Fruit fly (Drosophila melanogaster): Measurements from ENCODE around the gene RpS14a.
A peak's percentile ranks its signal among the peaks of the same experiment; 100 is the strongest.

Gene RpS14a

dm6 chrX:7978027-7978426 lies 44.5 kb downstream of the RpS14a start:
- TF ChIP-seq CG4496 (GFP tag; IDR thresholded peaks at IDR 0.05) = peak; percentile 32; the same call in 2 of the 3 replicates
- TF ChIP-seq rn (GFP tag; IDR thresholded peaks at IDR 0.05) = no peak
- peak; percentile 39 for TF ChIP-seq CG9948 (tag; optimal IDR thresholded peaks at IDR 0.05)
- TF ChIP-seq CG8301 (tag; optimal IDR thresholded peaks at IDR 0.05) = peak; percentile 61
- TF ChIP-seq CG8159 (tag; optimal IDR thresholded peaks at IDR 0.05) = peak; percentile 40
- TF ChIP-seq D1 (tag; optimal IDR thresholded peaks at IDR 0.05) = no peak
- peak; percentile 13 for TF ChIP-seq Pif1B (GFP tag; optimal IDR thresholded peaks at IDR 0.05)
- TF ChIP-seq Ets98B (GFP tag; IDR thresholded peaks at IDR 0.05) = no peak
- TF ChIP-seq CG17806 (tag; optimal IDR thresholded peaks at IDR 0.05) = peak; percentile 12
- TF ChIP-seq Snoo (tag; optimal IDR thresholded peaks at IDR 0.05) = peak; percentile 16
- no peak for TF ChIP-seq CG10348 (GFP tag; IDR thresholded peaks at IDR 0.05)
- peak; percentile 62 for TF ChIP-seq CG14655 (GFP tag; optimal IDR thresholded peaks at IDR 0.05)
- TF ChIP-seq CG12605 (GFP tag; IDR thresholded peaks at IDR 0.05) = no peak
- TF ChIP-seq CG32121 (GFP tag; IDR thresholded peaks at IDR 0.05) = 0 out of 2 replicates have a peak, but pooled peaks have one; percentile 22
- TF ChIP-seq CG15710 (tag; optimal IDR thresholded peaks at IDR 0.05) = peak; percentile 50
- no peak for TF ChIP-seq CG13204 (GFP tag; optimal IDR thresholded peaks at IDR 0.05)
- peak; percentile 30 for TF ChIP-seq CG34367 (tag; optimal IDR thresholded peaks at IDR 0.05)
- no peak for TF ChIP-seq fd96Ca (GFP tag; IDR thresholded peaks at IDR 0.05)
- no peak for TF ChIP-seq EcR (GFP tag; optimal IDR thresholded peaks at IDR 0.05)
- TF ChIP-seq gl (tag; optimal IDR thresholded peaks at IDR 0.05) = no peak
- TF ChIP-seq Pif1A (GFP tag; optimal IDR thresholded peaks at IDR 0.05) = peak; percentile 51

- peak; percentile 2 for TF ChIP-seq Pif1B (GFP tag; optimal IDR thresholded peaks at IDR 0.05)
- TF ChIP-seq CG17806 (tag; optimal IDR thresholded peaks at IDR 0.05) = peak; percentile 52
- peak; percentile 58 for TF ChIP-seq CG14655 (GFP tag; optimal IDR thresholded peaks at IDR 0.05)
- peak; percentile 26 for TF ChIP-seq Pif1A (GFP tag; optimal IDR thresholded peaks at IDR 0.05)
- no peak for TF ChIP-seq CG13204 (GFP tag; optimal IDR thresholded peaks at IDR 0.05)
- TF ChIP-seq CG15710 (tag; optimal IDR thresholded peaks at IDR 0.05) = peak; percentile 36
- peak; percentile 60 for TF ChIP-seq CG8159 (tag; optimal IDR thresholded peaks at IDR 0.05)
- no peak for TF ChIP-seq CG12605 (GFP tag; IDR thresholded peaks at IDR 0.05)
- TF ChIP-seq CG34367 (tag; optimal IDR thresholded peaks at IDR 0.05) = peak; percentile 43
- TF ChIP-seq EcR (GFP tag; optimal IDR thresholded peaks at IDR 0.05) = no peak
- peak; percentile 46 for TF ChIP-seq CG9948 (tag; optimal IDR thresholded peaks at IDR 0.05)
- TF ChIP-seq CG8301 (tag; optimal IDR thresholded peaks at IDR 0.05) = peak; percentile 36
These were observed 45.7 kb downstream of the RpS14a start for dm6 chrX:7979202-7979601.

dm6 chrX:7980786-7981185 lies 47.2 kb downstream of the RpS14a start:
- peak; percentile 33 for TF ChIP-seq CG9948 (tag; optimal IDR thresholded peaks at IDR 0.05)
- TF ChIP-seq Pif1B (GFP tag; optimal IDR thresholded peaks at IDR 0.05) = peak; percentile 29
- TF ChIP-seq CG12605 (GFP tag; IDR thresholded peaks at IDR 0.05) = peak; percentile 41; the same call in 1 of the 2 replicates
- TF ChIP-seq Pif1A (GFP tag; optimal IDR thresholded peaks at IDR 0.05) = peak; percentile 9
- TF ChIP-seq CG4496 (GFP tag; IDR thresholded peaks at IDR 0.05) = no peak
- TF ChIP-seq CG13204 (GFP tag; optimal IDR thresholded peaks at IDR 0.05) = peak; percentile 68
- 0 out of 2 replicates have a peak, but pooled peaks have one; percentile 35 for TF ChIP-seq CG32121 (GFP tag; IDR thresholded peaks at IDR 0.05)
- TF ChIP-seq CG8159 (tag; optimal IDR thresholded peaks at IDR 0.05) = peak; percentile 63
- peak; percentile 40 for TF ChIP-seq CG17806 (tag; optimal IDR thresholded peaks at IDR 0.05)
- peak; percentile 48 for TF ChIP-seq CG15710 (tag; optimal IDR thresholded peaks at IDR 0.05)
- peak; percentile 12 for TF ChIP-seq CG34367 (tag; optimal IDR thresholded peaks at IDR 0.05)
- TF ChIP-seq CG8301 (tag; optimal IDR thresholded peaks at IDR 0.05) = no peak
- TF ChIP-seq Ets98B (GFP tag; IDR thresholded peaks at IDR 0.05) = no peak
